Worm (Caenorhabditis elegans): ENCODE measurements around the gene F53A9.8.

DNA sequence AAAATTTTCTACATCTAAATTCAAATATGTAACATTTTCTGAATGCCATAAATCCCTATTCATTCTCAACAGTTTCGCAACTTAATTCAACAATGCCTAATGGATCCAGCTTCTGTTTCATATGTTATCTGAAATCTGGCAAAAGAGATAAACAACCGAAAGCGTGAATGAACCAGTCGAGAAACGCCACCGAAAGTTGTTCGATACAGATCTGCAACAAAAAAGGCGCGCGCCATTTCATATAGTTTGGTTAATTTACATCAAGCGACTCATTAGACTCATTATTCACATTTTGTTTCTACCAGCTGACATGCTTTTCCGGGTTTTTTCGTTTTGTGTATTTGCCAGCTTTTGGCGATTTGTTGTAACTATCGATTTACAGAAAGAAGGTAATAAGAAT lies 37.1 kb downstream of the F53A9.8 start, which contains the start of gene K09E2.1:
- TF ChIP-seq dao-5 (tag; optimal IDR thresholded peaks at IDR 0.05) (no peak), him-1 (tag; optimal IDR thresholded peaks at IDR 0.05) (no peak), W03F9.2 (tag; optimal IDR thresholded peaks at IDR 0.05) (no peak)
